Worm (Caenorhabditis elegans) whole organism, L3 larva: ENCODE measurements around the gene blos-1.

Experiments used
- aly-2 ChIP-seq: fragments of 150-350 bp; optimal IDR thresholded peaks from 2 replicates; lab custom pipeline; 2014; ENCODE audit warnings: missing biosample characterization, missing genetic modification characterization
- daf-12 ChIP-seq: fragments of 150-350 bp; optimal IDR thresholded peaks from 2 replicates; lab custom pipeline; 2014; ENCODE audit warnings: missing biosample characterization, missing genetic modification reagents, missing genetic modification characterization
- elt-1 ChIP-seq: fragments of 150-350 bp; optimal IDR thresholded peaks from 2 replicates; lab custom pipeline; 2014; ENCODE audit warnings: missing biosample characterization, missing genetic modification characterization
- elt-3 ChIP-seq, 3 experiments: fragments of 150-350 bp in 1 of 3; sonication (generic microtip) in 2 of 3; optimal IDR thresholded peaks; 2 replicates in 2 of 3; 4 replicates in 1 of 3; lab custom pipeline; 2014 to 2017; ENCODE audit warnings: missing biosample characterization in 3 of 3, missing genetic modification characterization in 3 of 3
- nhr-237 ChIP-seq: fragments of 150-350 bp; optimal IDR thresholded peaks from 2 replicates; lab custom pipeline; 2014; ENCODE audit warnings: missing biosample characterization, missing genetic modification characterization
- nhr-28 ChIP-seq: fragments of 150-350 bp; optimal IDR thresholded peaks from 2 replicates; lab custom pipeline; 2014; ENCODE audit warnings: missing biosample characterization, missing genetic modification characterization
- unc-62 ChIP-seq: fragments of 150-350 bp; sonication (generic microtip); optimal IDR thresholded peaks from 4 replicates; lab custom pipeline; 2014; ENCODE audit warnings: missing biosample characterization, missing genetic modification reagents, missing genetic modification characterization
- ztf-11 ChIP-seq: fragments of 150-350 bp; optimal IDR thresholded peaks from 2 replicates; lab custom pipeline; 2014; ENCODE audit warnings: missing biosample characterization, missing genetic modification characterization
- ztf-4 ChIP-seq: fragments of 150-350 bp; optimal IDR thresholded peaks from 2 replicates; lab custom pipeline; 2014; ENCODE audit warnings: missing biosample characterization, missing genetic modification characterization

ce11 chrIII:10206352-10206751, 5.4 kb downstream of the blos-1 start:
- no peak for TF ChIP-seq nhr-237 (tag; lab: Kevin White, UChicago)
- no peak for TF ChIP-seq elt-3 (tag; optimal IDR thresholded peaks at IDR 0.05; lab: Kevin White, UChicago)
- no peak for TF ChIP-seq nhr-28 (tag; lab: Kevin White, UChicago)
- no peak for TF ChIP-seq unc-62 (GFP tag; lab: Kevin White, UChicago)
- TF ChIP-seq ztf-11 (tag; lab: Kevin White, UChicago): no peak
- no peak for TF ChIP-seq aly-2 (tag; lab: Kevin White, UChicago)
- no peak for TF ChIP-seq daf-12
- TF ChIP-seq ztf-4: no peak
- TF ChIP-seq elt-1 (tag; lab: Kevin White, UChicago): no peak
